Worm (Caenorhabditis elegans) whole organism, L4 larva: ENCODE measurements around the gene T11F8.5.
"Not testable (repeated sequence)": the region's sequence is repeated elsewhere in the genome, so short reads cannot be mapped to it uniquely, and the experiment has no call there.

ENCODE experiments used
- D1046.2 ChIP-seq: fragments of 200-800 bp; sonication (Bioruptor generic); IDR thresholded peaks from 2 replicates; pipeline ENCODE4 v1.3.6; 2022; ENCODE audit warnings: missing genetic modification characterization, missing compliant biosample characterization
- F37D6.2 ChIP-seq: sonication (generic microtip); optimal IDR thresholded peaks from 2 replicates; lab custom pipeline; 2016; ENCODE audit warnings: mild to moderate bottlenecking, missing genetic modification characterization, missing compliant biosample characterization
- F44E2.7 ChIP-seq: fragments of 200-800 bp; sonication (Bioruptor generic); IDR thresholded peaks from 2 replicates; pipeline ENCODE4 v2.1.2; 2022; ENCODE audit warnings: missing genetic modification characterization, missing compliant biosample characterization
- Y48G9A.11 ChIP-seq: fragments of 200-800 bp; sonication (Bioruptor generic); IDR thresholded peaks from 2 replicates; pipeline ENCODE4 v1.3.6; 2022; ENCODE audit warnings: missing genetic modification reagents, missing genetic modification characterization, missing compliant biosample characterization
- ZK546.5 ChIP-seq, 2 experiments: sonication (generic microtip); optimal IDR thresholded peaks; 2 replicates each; lab custom pipeline; 2017; ENCODE audit warnings: missing biosample characterization in 2 of 2, missing genetic modification characterization in 2 of 2
- aha-1 ChIP-seq: fragments of 150-350 bp; peaks from one replicate; lab custom pipeline; 2014; ENCODE audit warnings: missing biosample characterization, missing genetic modification characterization
- ceh-44 ChIP-seq: fragments of 200-800 bp; sonication (Bioruptor generic); IDR thresholded peaks from 2 replicates; pipeline ENCODE4 v1.3.6; 2022; ENCODE audit warnings: missing genetic modification reagents, missing genetic modification characterization, missing compliant biosample characterization
- ceh-62 ChIP-seq: sonication (generic microtip); optimal IDR thresholded peaks from 2 replicates; lab custom pipeline; 2017; ENCODE audit warnings: missing biosample characterization, missing genetic modification characterization
- ctbp-1 ChIP-seq: fragments of 200-800 bp; sonication (Bioruptor generic); IDR thresholded peaks from 2 replicates; pipeline ENCODE4 v1.3.6; 2022; ENCODE audit warnings: missing genetic modification reagents, missing genetic modification characterization, missing compliant biosample characterization
- daf-12 ChIP-seq: fragments of 150-350 bp; optimal IDR thresholded peaks from 2 replicates; lab custom pipeline; 2014; ENCODE audit warnings: missing biosample characterization, missing genetic modification reagents, missing genetic modification characterization
- daf-16 ChIP-seq, 3 experiments: sonication (generic microtip); optimal IDR thresholded peaks; 2 replicates each; lab custom pipeline; 2016 to 2017; ENCODE audit warnings: missing genetic modification characterization in 3 of 3, missing genetic modification reagents in 3 of 3, mild to moderate bottlenecking in 2 of 3, missing compliant biosample characterization in 2 of 3, missing biosample characterization in 1 of 3, moderate library complexity in 1 of 3
- daf-19 ChIP-seq: fragments of 200-800 bp; sonication (Bioruptor generic); conservative IDR thresholded peaks from 2 replicates; pipeline ENCODE4 v1.3.6; 2022; ENCODE audit warnings: missing genetic modification characterization, missing compliant biosample characterization
- dpl-1 ChIP-seq: fragments of 150-350 bp; optimal IDR thresholded peaks from 2 replicates; lab custom pipeline; 2014; ENCODE audit warnings: missing biosample characterization, missing genetic modification reagents, missing genetic modification characterization
- dve-1 ChIP-seq: sonication (generic microtip); optimal IDR thresholded peaks from 2 replicates; lab custom pipeline; 2017; ENCODE audit warnings: antibody characterized with exemption, mild to moderate bottlenecking, missing genetic modification characterization, missing compliant biosample characterization; ENCODE audit not compliant: insufficient read depth
- fos-1 ChIP-seq: fragments of 150-350 bp; optimal IDR thresholded peaks from 2 replicates; lab custom pipeline; 2014; ENCODE audit warnings: missing biosample characterization, missing genetic modification characterization
- hif-1 ChIP-seq, 2 experiments: sonication (generic microtip); optimal IDR thresholded peaks; 2 replicates each; lab custom pipeline; 2016 to 2017; ENCODE audit warnings: missing compliant biosample characterization in 2 of 2, missing genetic modification characterization in 2 of 2, missing genetic modification reagents in 2 of 2, missing genotype in 2 of 2, mild to moderate bottlenecking in 1 of 2
- hlh-11 ChIP-seq: fragments of 200-800 bp; sonication (Bioruptor generic); optimal IDR thresholded peaks from 2 replicates; lab custom pipeline; 2018; ENCODE audit warnings: mild to moderate bottlenecking, missing genetic modification characterization, missing compliant biosample characterization
- hmg-1.1 ChIP-seq: fragments of 200-800 bp; sonication (Bioruptor generic); IDR thresholded peaks from 2 replicates; pipeline ENCODE4 v1.3.6; 2022; ENCODE audit warnings: missing genetic modification reagents, missing genetic modification characterization, missing compliant biosample characterization
- lim-7 ChIP-seq: fragments of 200-800 bp; sonication (Bioruptor generic); IDR thresholded peaks from 2 replicates; pipeline ENCODE4 v1.3.6; 2022; ENCODE audit warnings: missing genetic modification characterization, missing compliant biosample characterization
- lin-15B ChIP-seq: fragments of 150-350 bp; sonication (generic microtip); optimal IDR thresholded peaks from 3 replicates; lab custom pipeline; 2014; ENCODE audit warnings: missing biosample characterization, missing genetic modification characterization
- lin-39 ChIP-seq: fragments of 150-350 bp; optimal IDR thresholded peaks from 2 replicates; lab custom pipeline; 2014; ENCODE audit warnings: missing biosample characterization, missing genetic modification reagents, missing genetic modification characterization
- madf-5 ChIP-seq, 2 experiments: fragments of 200-800 bp; sonication (Bioruptor generic); IDR thresholded peaks; 2 replicates each; pipeline ENCODE4 v1.3.6; 2022; ENCODE audit warnings: missing compliant biosample characterization in 2 of 2, missing genetic modification characterization in 2 of 2
- mxl-2 ChIP-seq: fragments of 200-800 bp; sonication (Bioruptor generic); conservative IDR thresholded peaks from 2 replicates; pipeline ENCODE4 v1.3.6; 2022; ENCODE audit warnings: missing genetic modification reagents, missing genetic modification characterization, missing compliant biosample characterization
- nhr-10 ChIP-seq: fragments of 150-350 bp; optimal IDR thresholded peaks from 2 replicates; lab custom pipeline; 2014; ENCODE audit warnings: missing biosample characterization, missing genetic modification characterization
- nhr-11 ChIP-seq: fragments of 150-350 bp; optimal IDR thresholded peaks from 2 replicates; lab custom pipeline; 2014; ENCODE audit warnings: missing biosample characterization, missing genetic modification characterization
- nhr-237 ChIP-seq: sonication (generic microtip); optimal IDR thresholded peaks from 2 replicates; lab custom pipeline; 2017; ENCODE audit warnings: missing biosample characterization, missing genetic modification characterization
- nhr-41 ChIP-seq: fragments of 200-800 bp; sonication (Bioruptor generic); IDR thresholded peaks from 2 replicates; pipeline ENCODE4 v1.3.6; 2022; ENCODE audit warnings: missing genetic modification reagents, missing genetic modification characterization, missing compliant biosample characterization
- nhr-76 ChIP-seq: fragments of 150-350 bp; optimal IDR thresholded peaks from 2 replicates; lab custom pipeline; 2014; ENCODE audit warnings: missing biosample characterization, missing genetic modification characterization
- sdz-12 ChIP-seq: fragments of 200-800 bp; sonication (Bioruptor generic); optimal IDR thresholded peaks from 2 replicates; lab custom pipeline; 2018; ENCODE audit warnings: mild to moderate bottlenecking, missing genetic modification characterization, missing compliant biosample characterization
- tag-97 ChIP-seq: fragments of 200-800 bp; sonication (Bioruptor generic); IDR thresholded peaks from 2 replicates; pipeline ENCODE4 v1.3.6; 2022; ENCODE audit warnings: missing genetic modification characterization, missing compliant biosample characterization
- unc-39 ChIP-seq: sonication (generic microtip); optimal IDR thresholded peaks from 2 replicates; lab custom pipeline; 2017; ENCODE audit warnings: missing biosample characterization, missing genetic modification characterization
- vab-7 ChIP-seq: fragments of 200-800 bp; sonication (Bioruptor generic); IDR thresholded peaks from 2 replicates; pipeline ENCODE4 v1.3.6; 2022; ENCODE audit warnings: missing genetic modification reagents, missing genetic modification characterization, missing compliant biosample characterization
- zip-2 ChIP-seq: fragments of 150-350 bp; optimal IDR thresholded peaks from 2 replicates; lab custom pipeline; 2014; ENCODE audit warnings: missing biosample characterization, missing genetic modification characterization

The T11F8.5 gene

DNA sequence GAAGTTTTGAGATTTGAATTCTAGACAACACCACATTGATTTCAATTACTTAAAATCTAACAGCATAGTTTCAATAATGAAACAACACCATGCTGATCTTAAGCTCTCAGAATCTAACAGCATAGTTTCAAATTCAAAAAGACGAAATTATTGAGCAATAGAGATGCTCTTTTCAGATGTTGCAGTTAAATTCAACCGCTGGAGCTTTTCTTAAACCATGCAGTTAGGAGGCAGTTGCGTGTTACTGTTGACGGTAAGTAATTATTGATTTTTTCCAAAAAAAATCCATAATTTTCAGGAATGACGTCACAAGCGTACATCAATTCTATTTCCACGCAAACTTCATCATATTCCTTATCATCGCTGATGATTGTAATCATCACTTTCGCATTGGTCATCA is at the start of gene T11F8.5:
Gene T11F8.5 (plus strand): TSS at position 301 of the 400 bp plus-strand sequence.
- TF ChIP-seq dve-1 (tag; lab: Kevin White, UChicago), result no peak
- no peak for TF ChIP-seq daf-12 (tag; lab: Kevin White, UChicago)
- no peak for TF ChIP-seq daf-16 (GFP tag; optimal IDR thresholded peaks at IDR 0.05; lab: Kevin White, UChicago)
- no peak for TF ChIP-seq daf-16 (tag; optimal IDR thresholded peaks at IDR 0.05; lab: Kevin White, UChicago)
- no peak for TF ChIP-seq vab-7
- TF ChIP-seq tag-97 (GFP tag; lab: Robert Waterston, UW), result no peak
- no peak for TF ChIP-seq F44E2.7 (GFP tag; lab: Robert Waterston, UW)
- TF ChIP-seq daf-19, result no peak
- TF ChIP-seq hif-1 (tag; optimal IDR thresholded peaks at IDR 0.05; lab: Kevin White, UChicago), result no peak
- TF ChIP-seq F37D6.2, result no peak
- no peak for TF ChIP-seq sdz-12
- no peak for TF ChIP-seq lin-15B (tag; lab: Kevin White, UChicago)
- no peak for TF ChIP-seq Y48G9A.11
- no peak for TF ChIP-seq mxl-2 (GFP tag; lab: Robert Waterston, UW)
- no peak for TF ChIP-seq nhr-41 (GFP tag; lab: Robert Waterston, UW)
- no peak for TF ChIP-seq ceh-44 (GFP tag; lab: Robert Waterston, UW)
- no peak for TF ChIP-seq nhr-11 (tag; lab: Kevin White, UChicago)

DNA sequence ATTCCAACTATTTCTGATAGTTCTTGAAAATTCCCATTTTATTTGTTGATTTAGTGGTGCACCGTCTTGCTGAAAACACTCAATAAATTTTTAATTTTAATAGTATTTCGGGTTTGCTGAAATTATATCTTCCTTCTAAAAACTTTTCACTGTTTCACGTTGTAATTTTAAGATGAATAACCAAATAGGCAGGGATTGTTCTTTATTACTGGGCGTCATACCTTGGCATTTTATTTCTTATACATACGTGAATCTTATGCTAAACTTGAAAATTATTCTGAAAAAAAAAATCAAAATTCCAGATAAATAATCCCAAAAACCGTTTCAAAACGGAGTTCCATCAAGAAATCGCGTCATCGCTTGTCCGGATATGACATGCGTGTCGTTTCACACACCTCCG is 44.1 kb upstream of the T11F8.5 start, which contains the start of gene mgl-3:
Gene mgl-3 (plus strand): TSS at position 301 of the 400 bp plus-strand sequence.
- TF ChIP-seq fos-1 (tag; lab: Kevin White, UChicago), result no peak
- no peak for TF ChIP-seq ctbp-1
- TF ChIP-seq nhr-10, result no peak
- TF ChIP-seq ceh-62 (tag; lab: Kevin White, UChicago), result no peak
- TF ChIP-seq unc-39, result no peak
- no peak for TF ChIP-seq ZK546.5 (tag; optimal IDR thresholded peaks at IDR 0.05; lab: Kevin White, UChicago)
- no peak for TF ChIP-seq lin-39
- no peak for TF ChIP-seq aha-1 (tag; lab: Kevin White, UChicago)
- no peak for TF ChIP-seq D1046.2

DNA sequence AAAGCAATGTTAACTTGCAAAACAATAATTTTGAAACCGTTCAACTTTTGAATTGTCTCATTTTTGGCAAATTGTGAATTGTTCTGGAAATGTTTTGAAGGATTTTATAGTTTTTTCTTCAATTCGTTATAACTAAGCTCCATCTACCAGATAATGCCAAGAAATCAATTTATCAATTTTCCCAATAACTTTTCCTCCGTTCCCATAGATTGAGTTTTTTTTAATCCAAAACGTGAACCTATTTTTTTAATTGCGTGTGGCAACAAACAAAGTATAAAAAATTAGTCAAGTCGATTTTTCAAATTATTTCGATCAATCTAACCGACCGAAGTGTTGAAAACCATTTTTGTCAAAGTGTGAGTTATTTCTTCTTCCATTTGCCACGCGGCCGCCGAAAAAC is 30.2 kb upstream of the T11F8.5 start, which contains the start of gene Y4C6A.4:
Gene Y4C6A.4 (plus strand): TSS at position 301 of the 400 bp plus-strand sequence.
- no peak for TF ChIP-seq zip-2 (tag; lab: Kevin White, UChicago)
- TF ChIP-seq ceh-44 (GFP tag; lab: Robert Waterston, UW), result no peak
- no peak for TF ChIP-seq hlh-11
- TF ChIP-seq madf-5 (GFP tag; IDR thresholded peaks at IDR 0.05; lab: Robert Waterston, UW), result no peak
- TF ChIP-seq unc-39, result no peak
- no peak for TF ChIP-seq nhr-237 (tag; lab: Kevin White, UChicago)
- TF ChIP-seq lim-7, result no peak

DNA sequence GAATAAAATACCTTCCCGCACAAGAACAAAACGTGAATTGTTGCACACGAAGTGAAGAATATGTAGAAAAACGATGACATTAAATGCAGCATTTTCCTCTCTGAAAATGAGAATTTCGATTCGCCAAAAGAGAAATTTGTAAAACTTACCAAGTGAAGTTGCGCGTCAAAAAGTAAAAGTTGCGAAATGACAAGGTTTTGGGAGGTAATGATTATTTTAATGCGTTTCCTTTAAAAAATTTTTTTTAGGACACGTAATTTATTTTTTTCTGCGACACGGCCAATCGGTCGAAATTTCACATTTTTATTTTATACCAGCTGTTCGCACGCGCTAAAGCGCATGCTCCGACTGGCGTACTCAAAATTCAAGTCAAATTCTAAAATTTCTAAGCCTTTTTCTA is 26.8 kb upstream of the T11F8.5 start, which contains the start of gene Y4C6A.3:
Gene Y4C6A.3 (minus strand): TSS at position 101 of the 400 bp plus-strand sequence.
- not testable (repeated sequence) for TF ChIP-seq dpl-1 (GFP tag; lab: Kevin White, UChicago); hmg-1.1; nhr-76 (tag; lab: Kevin White, UChicago)

DNA sequence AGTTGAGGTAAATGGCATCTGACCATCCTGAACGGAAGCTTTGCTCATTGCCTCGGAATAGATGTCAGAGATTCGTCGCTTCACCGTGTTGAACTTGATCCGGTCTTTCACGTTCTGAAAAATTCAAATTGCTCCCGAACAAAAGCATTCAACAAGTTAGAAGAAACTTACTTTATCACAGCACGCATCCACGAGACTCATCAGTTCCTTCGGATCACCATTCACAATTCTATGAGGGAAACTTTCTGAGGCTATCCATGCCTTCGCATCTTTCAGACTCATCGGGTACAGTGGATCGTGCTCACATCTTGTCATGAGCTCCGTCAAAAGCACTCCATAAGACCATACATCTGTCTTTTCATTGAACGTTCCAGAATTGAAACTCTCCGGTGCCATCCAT is 20.0 kb upstream of the T11F8.5 start:
- no peak for TF ChIP-seq nhr-237 (tag; lab: Kevin White, UChicago)
- TF ChIP-seq aha-1 (tag; lab: Kevin White, UChicago), result peak; percentile 92

DNA sequence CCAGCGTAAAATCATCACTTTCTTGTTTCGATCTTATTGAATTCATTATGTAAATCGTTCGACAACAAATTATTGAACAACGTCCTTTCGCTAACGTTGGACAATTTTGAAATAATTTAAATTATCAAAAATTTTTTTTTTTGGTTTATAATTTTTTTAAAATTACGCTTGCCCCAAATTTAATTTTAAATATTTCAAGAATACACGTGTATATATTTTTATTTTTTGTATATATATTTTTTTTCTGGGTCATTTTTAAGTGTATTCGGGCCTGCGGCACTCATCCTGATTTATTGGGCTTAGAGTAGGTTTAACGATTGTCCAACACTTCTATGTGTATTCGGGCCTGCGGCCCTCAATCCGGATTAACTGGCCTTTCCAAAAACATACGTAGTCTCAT is 18.4 kb upstream of the T11F8.5 start, which contains the start of gene Y52D5A.2:
Gene Y52D5A.2 (minus strand): TSS at position 101 of the 400 bp plus-strand sequence.
- peak; percentile 25 for TF ChIP-seq aha-1 (tag; lab: Kevin White, UChicago)
- TF ChIP-seq, all 104 proteins: peak for 1; not testable (repeated sequence) for 103
